Worm (Caenorhabditis elegans) whole organism, late embryonic: Measurements from ENCODE around the gene M6.11.

Experiments
- C38D4.7 ChIP-seq: fragments of 200-800 bp; sonication (Bioruptor generic); optimal IDR thresholded peaks from 2 replicates; lab custom pipeline; 2018; ENCODE audit warnings: mild to moderate bottlenecking, missing genetic modification characterization, moderate library complexity, missing compliant biosample characterization
- F13H6.1 ChIP-seq: sonication (generic microtip); optimal IDR thresholded peaks from 2 replicates; lab custom pipeline; 2016; ENCODE audit warnings: missing genetic modification characterization, missing compliant biosample characterization
- K09A11.1 ChIP-seq: sonication (generic microtip); optimal IDR thresholded peaks from 2 replicates; lab custom pipeline; 2017; ENCODE audit warnings: antibody characterized with exemption, mild to moderate bottlenecking, missing genetic modification characterization, missing compliant biosample characterization; ENCODE audit not compliant: insufficient read depth
- T23F11.4 ChIP-seq: fragments of 200-800 bp; sonication (Bioruptor generic); optimal IDR thresholded peaks from 2 replicates; lab custom pipeline; 2018; ENCODE audit warnings: mild to moderate bottlenecking, missing genetic modification characterization, missing compliant biosample characterization
- ama-1 ChIP-seq: fragments of 150-350 bp; optimal IDR thresholded peaks from 2 replicates; lab custom pipeline; 2014
- ceh-14 ChIP-seq: sonication (generic microtip); optimal IDR thresholded peaks from 2 replicates; lab custom pipeline; 2016; ENCODE audit warnings: missing genotype, missing genetic modification characterization, missing compliant biosample characterization
- ceh-18 ChIP-seq: sonication (generic microtip); optimal IDR thresholded peaks from 2 replicates; lab custom pipeline; 2016; ENCODE audit warnings: missing genetic modification characterization, missing compliant biosample characterization
- ceh-19 ChIP-seq: fragments of 200-800 bp; sonication (Bioruptor generic); optimal IDR thresholded peaks from 2 replicates; lab custom pipeline; 2018; ENCODE audit warnings: mild to moderate bottlenecking, missing genetic modification characterization, missing compliant biosample characterization
- ceh-2 ChIP-seq: sonication (generic microtip); optimal IDR thresholded peaks from 2 replicates; lab custom pipeline; 2016; ENCODE audit warnings: missing genotype, missing genetic modification characterization, missing compliant biosample characterization
- ceh-30 ChIP-seq: fragments of 150-350 bp; optimal IDR thresholded peaks from 2 replicates; lab custom pipeline; 2014; ENCODE audit warnings: missing biosample characterization, missing genetic modification characterization
- ceh-34 ChIP-seq: sonication (generic microtip); optimal IDR thresholded peaks from 2 replicates; lab custom pipeline; 2016; ENCODE audit warnings: mild to moderate bottlenecking, missing genetic modification characterization, missing compliant biosample characterization
- ceh-45 ChIP-seq: fragments of 200-800 bp; sonication (Bioruptor generic); IDR thresholded peaks from 2 replicates; pipeline ENCODE4 v1.3.6; 2022; ENCODE audit warnings: missing genetic modification reagents, missing genetic modification characterization, missing compliant biosample characterization
- ceh-6 ChIP-seq: fragments of 200-800 bp; sonication (Bioruptor generic); optimal IDR thresholded peaks from 2 replicates; lab custom pipeline; 2018; ENCODE audit warnings: mild to moderate bottlenecking, missing genetic modification characterization, missing compliant biosample characterization
- dmd-4 ChIP-seq: sonication (generic microtip); optimal IDR thresholded peaks from 2 replicates; lab custom pipeline; 2016; ENCODE audit warnings: borderline replicate concordance, missing genetic modification characterization, missing compliant biosample characterization
- elt-4 ChIP-seq: sonication (generic microtip); optimal IDR thresholded peaks from 2 replicates; lab custom pipeline; 2016; ENCODE audit warnings: missing genetic modification characterization, missing compliant biosample characterization
- ets-4 ChIP-seq: sonication (generic microtip); optimal IDR thresholded peaks from 2 replicates; lab custom pipeline; 2016; ENCODE audit warnings: missing genetic modification characterization, missing compliant biosample characterization
- eyg-1 ChIP-seq: sonication (generic microtip); optimal IDR thresholded peaks from 2 replicates; lab custom pipeline; 2016; ENCODE audit warnings: missing genotype, missing genetic modification characterization, missing compliant biosample characterization
- fkh-10 ChIP-seq: fragments of 150-350 bp; optimal IDR thresholded peaks from 2 replicates; lab custom pipeline; 2014; ENCODE audit warnings: missing biosample characterization, missing genetic modification reagents, missing genetic modification characterization
- fkh-6 ChIP-seq: sonication (generic microtip); optimal IDR thresholded peaks from 2 replicates; lab custom pipeline; 2016; ENCODE audit warnings: missing genetic modification characterization, missing compliant biosample characterization
- gmeb-2 ChIP-seq: sonication (generic microtip); optimal IDR thresholded peaks from 2 replicates; lab custom pipeline; 2016; ENCODE audit warnings: missing genetic modification characterization, inconsistent platforms, missing compliant biosample characterization
- hlh-13 ChIP-seq: fragments of 200-800 bp; sonication (Bioruptor generic); optimal IDR thresholded peaks from 2 replicates; lab custom pipeline; 2018; ENCODE audit warnings: mild to moderate bottlenecking, missing genetic modification characterization, missing compliant biosample characterization
- hlh-30 ChIP-seq: sonication (generic microtip); optimal IDR thresholded peaks from 2 replicates; lab custom pipeline; 2017; ENCODE audit warnings: antibody characterized with exemption, missing genetic modification characterization, missing compliant biosample characterization; ENCODE audit not compliant: insufficient read depth
- lim-6 ChIP-seq: sonication (generic microtip); optimal IDR thresholded peaks from 2 replicates; lab custom pipeline; 2016; ENCODE audit warnings: missing genetic modification characterization, missing compliant biosample characterization
- lin-11 ChIP-seq: fragments of 200-800 bp; sonication (Bioruptor generic); optimal IDR thresholded peaks from 2 replicates; lab custom pipeline; 2018; ENCODE audit warnings: mild to moderate bottlenecking, missing genetic modification characterization, missing compliant biosample characterization
- nfya-1 ChIP-seq: sonication (generic microtip); optimal IDR thresholded peaks from 2 replicates; lab custom pipeline; 2017; ENCODE audit warnings: missing genetic modification characterization, mild to moderate bottlenecking, missing compliant biosample characterization, antibody characterized with exemption, moderate library complexity
- nhr-232 ChIP-seq: sonication (generic microtip); optimal IDR thresholded peaks from 2 replicates; lab custom pipeline; 2016; ENCODE audit warnings: missing genetic modification characterization, missing compliant biosample characterization
- npax-4 ChIP-seq: sonication (generic microtip); optimal IDR thresholded peaks from 2 replicates; lab custom pipeline; 2016; ENCODE audit warnings: missing genetic modification characterization, missing compliant biosample characterization
- pag-3 ChIP-seq: sonication (generic microtip); optimal IDR thresholded peaks from 2 replicates; lab custom pipeline; 2016; ENCODE audit warnings: missing compliant biosample characterization, missing genetic modification characterization, borderline replicate concordance
- pat-9 ChIP-seq: fragments of 200-800 bp; sonication (Bioruptor generic); optimal IDR thresholded peaks from 2 replicates; lab custom pipeline; 2018; ENCODE audit warnings: mild to moderate bottlenecking, missing genetic modification characterization, moderate library complexity, missing compliant biosample characterization
- ref-2 ChIP-seq: sonication (generic microtip); optimal IDR thresholded peaks from 2 replicates; lab custom pipeline; 2016; ENCODE audit warnings: missing genetic modification characterization, missing compliant biosample characterization
- rnt-1 ChIP-seq: sonication (generic microtip); optimal IDR thresholded peaks from 2 replicates; lab custom pipeline; 2016; ENCODE audit warnings: missing genetic modification characterization, missing compliant biosample characterization
- sdc-2 ChIP-seq: sonication (generic microtip); optimal IDR thresholded peaks from 2 replicates; lab custom pipeline; 2016; ENCODE audit warnings: missing genotype, missing genetic modification characterization, missing compliant biosample characterization
- sox-2 ChIP-seq: fragments of 200-800 bp; sonication (Bioruptor generic); IDR thresholded peaks from 2 replicates; pipeline ENCODE4 v1.3.6; 2022; ENCODE audit warnings: missing genetic modification reagents, missing genetic modification characterization, missing compliant biosample characterization
- syd-9 ChIP-seq: sonication (generic microtip); optimal IDR thresholded peaks from 2 replicates; lab custom pipeline; 2016; ENCODE audit warnings: mild to moderate bottlenecking, missing genetic modification characterization, moderate library complexity, missing compliant biosample characterization
- tbx-2 ChIP-seq: sonication (generic microtip); optimal IDR thresholded peaks from 2 replicates; lab custom pipeline; 2016; ENCODE audit warnings: missing genetic modification characterization, missing compliant biosample characterization
- tbx-7 ChIP-seq: sonication (generic microtip); optimal IDR thresholded peaks from 2 replicates; lab custom pipeline; 2016; ENCODE audit warnings: missing genotype, missing genetic modification characterization, missing compliant biosample characterization
- unc-42 ChIP-seq: sonication (generic microtip); optimal IDR thresholded peaks from 2 replicates; lab custom pipeline; 2016; ENCODE audit warnings: missing genotype, missing genetic modification characterization, missing compliant biosample characterization
- unc-86 ChIP-seq: sonication (generic microtip); optimal IDR thresholded peaks from 2 replicates; lab custom pipeline; 2016; ENCODE audit warnings: missing genetic modification characterization, missing compliant biosample characterization
- ztf-16 ChIP-seq: sonication (generic microtip); optimal IDR thresholded peaks from 2 replicates; lab custom pipeline; 2017; ENCODE audit warnings: missing genetic modification characterization, missing compliant biosample characterization

M6.11 gene

DNA sequence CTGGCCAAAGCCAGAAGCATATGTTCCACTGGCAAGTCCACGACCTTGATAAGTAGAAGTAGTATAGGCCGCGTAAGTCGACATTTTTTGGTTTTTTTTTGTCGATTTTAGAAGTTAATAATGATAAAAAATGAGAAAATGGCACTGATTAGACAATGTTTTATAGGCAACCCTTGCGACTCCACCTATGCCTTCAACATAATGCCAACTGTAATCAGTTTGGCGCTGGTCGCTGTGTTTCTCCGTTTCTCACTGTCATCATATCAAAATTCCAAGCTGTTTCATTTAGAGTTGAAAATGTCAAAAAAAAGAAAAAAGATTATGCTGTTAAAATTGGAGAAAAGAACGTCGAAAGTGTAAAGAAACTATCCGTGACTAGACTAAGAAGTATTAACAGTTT lies 4.2 kb upstream of the M6.11 start:
- no peak for TF ChIP-seq ceh-2 (tag; lab: Kevin White, UChicago)
- TF ChIP-seq F13H6.1 (tag; lab: Kevin White, UChicago), result no peak
- TF ChIP-seq nhr-232 (tag; lab: Kevin White, UChicago), result no peak
- TF ChIP-seq npax-4 (tag; lab: Kevin White, UChicago), result no peak
- no peak for TF ChIP-seq sox-2 (GFP tag; lab: Robert Waterston, UW)
- no peak for TF ChIP-seq T23F11.4 (GFP tag; lab: Kevin White, UChicago)
- TF ChIP-seq fkh-10, result no peak
- TF ChIP-seq dmd-4 (tag; lab: Kevin White, UChicago), result no peak
- no peak for TF ChIP-seq ceh-45 (GFP tag; lab: Robert Waterston, UW)
- TF ChIP-seq ceh-19 (GFP tag; lab: Kevin White, UChicago), result no peak
- no peak for TF ChIP-seq ets-4 (tag; lab: Kevin White, UChicago)
- no peak for TF ChIP-seq lin-11
- no peak for TF ChIP-seq hlh-30 (tag; lab: Kevin White, UChicago)
- no peak for TF ChIP-seq eyg-1 (tag; lab: Kevin White, UChicago)
- no peak for TF ChIP-seq hlh-13 (GFP tag; lab: Kevin White, UChicago)
- TF ChIP-seq ceh-14, result no peak
- TF ChIP-seq tbx-7 (tag; lab: Kevin White, UChicago), result no peak

DNA sequence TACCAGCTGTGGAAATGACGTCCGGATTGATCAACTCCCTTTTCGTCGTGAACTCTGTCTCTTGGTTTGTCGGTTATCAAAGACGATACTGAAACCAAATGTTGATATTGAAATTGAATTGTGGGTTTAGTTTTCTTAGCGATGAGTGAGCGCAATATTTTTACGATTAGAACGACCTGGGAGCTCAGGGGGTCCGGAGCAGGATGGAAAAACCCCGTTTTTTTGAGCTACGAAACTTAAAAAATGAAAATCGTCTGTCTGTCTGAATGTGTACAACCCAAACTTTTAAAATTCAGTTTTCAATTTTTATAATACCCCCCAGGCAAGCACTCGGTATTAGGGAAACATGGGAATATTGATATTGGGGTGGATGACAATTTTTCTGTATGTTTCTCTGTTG lies 1.5 kb upstream of the M6.11 start:
- no peak for TF ChIP-seq pat-9 (tag; lab: Kevin White, UChicago)

DNA sequence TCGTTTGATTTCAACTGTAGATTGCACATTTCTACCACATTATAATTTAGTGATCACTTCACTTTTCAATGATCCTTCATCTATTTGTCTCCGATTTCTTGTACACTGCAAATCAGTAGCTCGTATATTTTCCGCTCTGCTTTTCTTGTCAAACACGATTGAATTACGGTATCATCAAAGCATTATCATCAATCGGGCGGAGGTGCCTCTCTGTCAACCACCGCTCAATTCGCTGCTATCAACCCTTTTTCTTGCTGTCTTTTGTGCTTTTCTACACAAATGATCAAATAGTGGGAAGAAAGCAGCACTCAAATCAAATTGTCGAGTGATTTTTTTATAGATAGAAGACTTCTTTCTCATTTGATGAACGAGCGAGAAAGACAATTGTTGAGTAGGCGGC lies 3.8 kb downstream of the M6.11 start:
- TF ChIP-seq unc-86 (tag; lab: Kevin White, UChicago) (no peak), ceh-6 (GFP tag; lab: Kevin White, UChicago) (no peak), elt-4 (tag; lab: Kevin White, UChicago) (no peak)

DNA sequence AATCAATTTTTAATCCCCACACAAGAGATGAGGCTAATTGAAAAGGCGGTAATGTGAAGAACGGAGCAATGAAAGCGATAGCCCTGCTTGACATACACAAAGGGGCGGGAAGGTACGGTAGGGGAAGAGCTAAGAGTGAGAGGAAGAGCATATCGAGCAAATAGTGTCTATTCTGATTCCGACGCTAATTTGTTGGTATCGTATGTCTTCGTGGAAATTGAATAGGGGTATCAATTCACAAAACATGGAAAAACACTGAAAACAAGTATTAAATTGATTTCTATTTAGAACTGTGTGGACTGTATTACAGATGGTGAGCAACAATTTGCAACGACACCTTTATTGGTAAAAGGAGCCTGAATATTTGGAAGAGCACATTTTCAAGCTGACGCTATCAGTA lies 4.4 kb downstream of the M6.11 start, which contains the start of gene pha-2:
pha-2 (minus strand) TSS at position 101 of the 400 bp plus-strand sequence.
- TF ChIP-seq syd-9 (tag; lab: Kevin White, UChicago), result no peak
- TF ChIP-seq elt-4 (tag; lab: Kevin White, UChicago), result no peak
- TF ChIP-seq ceh-30, result no peak

DNA sequence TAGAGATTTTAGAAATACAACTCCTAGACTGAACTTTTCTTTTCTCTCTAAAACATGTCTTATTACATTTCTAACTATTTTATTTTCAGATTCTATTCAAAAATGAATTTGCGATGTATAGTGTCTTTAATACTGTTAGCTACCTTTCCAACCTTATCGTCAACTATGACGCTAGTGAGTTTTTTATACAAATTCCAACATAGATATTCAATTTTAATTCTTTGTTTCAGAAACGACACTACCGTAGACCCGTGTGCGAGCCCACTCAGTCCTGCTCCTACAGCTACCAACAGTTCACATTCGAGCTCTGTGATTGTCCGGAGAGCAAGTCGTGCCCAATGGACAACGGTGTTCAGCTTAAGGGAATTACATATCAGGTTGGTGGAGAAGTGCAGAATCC lies 12.2 kb downstream of the M6.11 start, which contains the start of gene M6.4:
M6.4 (plus strand) TSS at position 55 of the 400 bp plus-strand sequence.
- no peak for TF ChIP-seq nfya-1 (tag; lab: Kevin White, UChicago)
- no peak for TF ChIP-seq rnt-1 (tag; lab: Kevin White, UChicago)
- TF ChIP-seq gmeb-2 (tag; lab: Kevin White, UChicago), result no peak
- TF ChIP-seq ama-1 (lab: Kevin White, UChicago), result no peak
- TF ChIP-seq ref-2, result no peak
- TF ChIP-seq sdc-2 (tag; lab: Kevin White, UChicago), result no peak
- TF ChIP-seq lim-6 (tag; lab: Kevin White, UChicago), result no peak
- no peak for TF ChIP-seq fkh-6 (tag; lab: Kevin White, UChicago)
- no peak for TF ChIP-seq ceh-18 (tag; lab: Kevin White, UChicago)
- no peak for TF ChIP-seq C38D4.7 (GFP tag; lab: Kevin White, UChicago)
- TF ChIP-seq K09A11.1 (tag; lab: Kevin White, UChicago), result no peak
- no peak for TF ChIP-seq ceh-19 (GFP tag; lab: Kevin White, UChicago)
- TF ChIP-seq tbx-2 (tag; lab: Kevin White, UChicago), result no peak
- TF ChIP-seq ztf-16, result no peak
- no peak for TF ChIP-seq dmd-4 (tag; lab: Kevin White, UChicago)
- TF ChIP-seq unc-42, result no peak
- no peak for TF ChIP-seq ceh-34 (tag; lab: Kevin White, UChicago)
- TF ChIP-seq ceh-45 (GFP tag; lab: Robert Waterston, UW), result no peak
- TF ChIP-seq pag-3 (tag; lab: Kevin White, UChicago), result no peak
- TF ChIP-seq, all 69 proteins: peak for 0
